Worm (Caenorhabditis elegans) whole organism, late embryonic: ENCODE measurements around the gene C04C11.25.

Experiments used
- C08G9.2 ChIP-seq: sonication (generic microtip); optimal IDR thresholded peaks from 2 replicates; lab custom pipeline; 2016; ENCODE audit warnings: mild to moderate bottlenecking, missing genetic modification characterization, moderate library complexity, missing compliant biosample characterization
- F13H6.1 ChIP-seq: sonication (generic microtip); optimal IDR thresholded peaks from 2 replicates; lab custom pipeline; 2016; ENCODE audit warnings: missing genetic modification characterization, missing compliant biosample characterization
- K09A11.1 ChIP-seq: sonication (generic microtip); optimal IDR thresholded peaks from 2 replicates; lab custom pipeline; 2017; ENCODE audit warnings: antibody characterized with exemption, mild to moderate bottlenecking, missing genetic modification characterization, missing compliant biosample characterization; ENCODE audit not compliant: insufficient read depth
- Y22D7AL.16 ChIP-seq: sonication (generic microtip); optimal IDR thresholded peaks from 2 replicates; lab custom pipeline; 2016; ENCODE audit warnings: missing genetic modification characterization, missing compliant biosample characterization
- ceh-14 ChIP-seq: sonication (generic microtip); optimal IDR thresholded peaks from 2 replicates; lab custom pipeline; 2016; ENCODE audit warnings: missing genotype, missing genetic modification characterization, missing compliant biosample characterization
- ceh-18 ChIP-seq: sonication (generic microtip); optimal IDR thresholded peaks from 2 replicates; lab custom pipeline; 2016; ENCODE audit warnings: missing genetic modification characterization, missing compliant biosample characterization
- ceh-19 ChIP-seq: fragments of 200-800 bp; sonication (Bioruptor generic); optimal IDR thresholded peaks from 2 replicates; lab custom pipeline; 2018; ENCODE audit warnings: mild to moderate bottlenecking, missing genetic modification characterization, missing compliant biosample characterization
- ceh-2 ChIP-seq: sonication (generic microtip); optimal IDR thresholded peaks from 2 replicates; lab custom pipeline; 2016; ENCODE audit warnings: missing genotype, missing genetic modification characterization, missing compliant biosample characterization
- ceh-22 ChIP-seq: sonication (generic microtip); optimal IDR thresholded peaks from 2 replicates; lab custom pipeline; 2017; ENCODE audit warnings: missing biosample characterization, missing genetic modification characterization
- ceh-30 ChIP-seq: fragments of 150-350 bp; optimal IDR thresholded peaks from 2 replicates; lab custom pipeline; 2014; ENCODE audit warnings: missing biosample characterization, missing genetic modification characterization
- ceh-34 ChIP-seq: sonication (generic microtip); optimal IDR thresholded peaks from 2 replicates; lab custom pipeline; 2016; ENCODE audit warnings: mild to moderate bottlenecking, missing genetic modification characterization, missing compliant biosample characterization
- ceh-48 ChIP-seq: sonication (generic microtip); optimal IDR thresholded peaks from 2 replicates; lab custom pipeline; 2016; ENCODE audit warnings: missing genetic modification characterization, inconsistent platforms, missing compliant biosample characterization
- ceh-6 ChIP-seq: fragments of 200-800 bp; sonication (Bioruptor generic); optimal IDR thresholded peaks from 2 replicates; lab custom pipeline; 2018; ENCODE audit warnings: mild to moderate bottlenecking, missing genetic modification characterization, missing compliant biosample characterization
- dmd-4 ChIP-seq: sonication (generic microtip); optimal IDR thresholded peaks from 2 replicates; lab custom pipeline; 2016; ENCODE audit warnings: borderline replicate concordance, missing genetic modification characterization, missing compliant biosample characterization
- dve-1 ChIP-seq: sonication (generic microtip); optimal IDR thresholded peaks from 2 replicates; lab custom pipeline; 2017; ENCODE audit warnings: antibody characterized with exemption, mild to moderate bottlenecking, missing genetic modification characterization, missing compliant biosample characterization
- elt-2 ChIP-seq: sonication (generic microtip); optimal IDR thresholded peaks from 2 replicates; lab custom pipeline; 2016; ENCODE audit warnings: missing genetic modification reagents, missing genetic modification characterization, missing compliant biosample characterization
- elt-4 ChIP-seq: sonication (generic microtip); optimal IDR thresholded peaks from 2 replicates; lab custom pipeline; 2016; ENCODE audit warnings: missing genetic modification characterization, missing compliant biosample characterization
- ets-4 ChIP-seq: sonication (generic microtip); optimal IDR thresholded peaks from 2 replicates; lab custom pipeline; 2016; ENCODE audit warnings: missing genetic modification characterization, missing compliant biosample characterization
- eyg-1 ChIP-seq: sonication (generic microtip); optimal IDR thresholded peaks from 2 replicates; lab custom pipeline; 2016; ENCODE audit warnings: missing genotype, missing genetic modification characterization, missing compliant biosample characterization
- fax-1 ChIP-seq: sonication (generic microtip); optimal IDR thresholded peaks from 2 replicates; lab custom pipeline; 2016; ENCODE audit warnings: missing genotype, missing genetic modification characterization, missing compliant biosample characterization
- fkh-10 ChIP-seq: fragments of 150-350 bp; optimal IDR thresholded peaks from 2 replicates; lab custom pipeline; 2014; ENCODE audit warnings: missing biosample characterization, missing genetic modification reagents, missing genetic modification characterization
- hlh-13 ChIP-seq: fragments of 200-800 bp; sonication (Bioruptor generic); optimal IDR thresholded peaks from 2 replicates; lab custom pipeline; 2018; ENCODE audit warnings: mild to moderate bottlenecking, missing genetic modification characterization, missing compliant biosample characterization
- hlh-30 ChIP-seq: sonication (generic microtip); optimal IDR thresholded peaks from 2 replicates; lab custom pipeline; 2017; ENCODE audit warnings: antibody characterized with exemption, missing genetic modification characterization, missing compliant biosample characterization; ENCODE audit not compliant: insufficient read depth
- hlh-6 ChIP-seq: sonication (generic microtip); optimal IDR thresholded peaks from 2 replicates; lab custom pipeline; 2016; ENCODE audit warnings: missing genotype, missing genetic modification characterization, missing compliant biosample characterization
- madf-2 ChIP-seq: sonication (generic microtip); optimal IDR thresholded peaks from 2 replicates; lab custom pipeline; 2017; ENCODE audit warnings: missing genetic modification characterization, missing compliant biosample characterization
- mec-3 ChIP-seq: sonication (generic microtip); optimal IDR thresholded peaks from 2 replicates; lab custom pipeline; 2016; ENCODE audit warnings: borderline replicate concordance, missing genetic modification characterization, missing compliant biosample characterization
- odd-2 ChIP-seq: sonication (generic microtip); optimal IDR thresholded peaks from 2 replicates; lab custom pipeline; 2017; ENCODE audit warnings: antibody characterized with exemption, mild to moderate bottlenecking, missing genetic modification characterization, missing compliant biosample characterization
- pag-3 ChIP-seq: sonication (generic microtip); optimal IDR thresholded peaks from 2 replicates; lab custom pipeline; 2016; ENCODE audit warnings: missing compliant biosample characterization, missing genetic modification characterization, borderline replicate concordance
- pax-1 ChIP-seq: fragments of 150-350 bp; optimal IDR thresholded peaks from 2 replicates; lab custom pipeline; 2014; ENCODE audit warnings: missing biosample characterization, missing genetic modification characterization
- pha-4 ChIP-seq: fragments of 150-350 bp; optimal IDR thresholded peaks from 2 replicates; lab custom pipeline; 2018; ENCODE audit warnings: missing biosample characterization, missing genetic modification reagents, missing genetic modification characterization
- pqm-1 ChIP-seq: sonication (generic microtip); optimal IDR thresholded peaks from 2 replicates; lab custom pipeline; 2016; ENCODE audit warnings: missing genetic modification characterization, missing compliant biosample characterization
- pros-1 ChIP-seq: fragments of 150-350 bp; optimal IDR thresholded peaks from 2 replicates; lab custom pipeline; 2014; ENCODE audit warnings: missing biosample characterization, missing genetic modification reagents, missing genetic modification characterization
- ref-2 ChIP-seq: sonication (generic microtip); optimal IDR thresholded peaks from 2 replicates; lab custom pipeline; 2016; ENCODE audit warnings: missing genetic modification characterization, missing compliant biosample characterization
- rnt-1 ChIP-seq: sonication (generic microtip); optimal IDR thresholded peaks from 2 replicates; lab custom pipeline; 2016; ENCODE audit warnings: missing genetic modification characterization, missing compliant biosample characterization
- sox-2 ChIP-seq: fragments of 200-800 bp; sonication (Bioruptor generic); IDR thresholded peaks from 2 replicates; pipeline ENCODE4 v1.3.6; 2022; ENCODE audit warnings: missing genetic modification reagents, missing genetic modification characterization, missing compliant biosample characterization
- sox-4 ChIP-seq: sonication (generic microtip); optimal IDR thresholded peaks from 2 replicates; lab custom pipeline; 2017; ENCODE audit warnings: mild to moderate bottlenecking, missing genetic modification characterization, inconsistent platforms, missing compliant biosample characterization
- syd-9 ChIP-seq: sonication (generic microtip); optimal IDR thresholded peaks from 2 replicates; lab custom pipeline; 2016; ENCODE audit warnings: mild to moderate bottlenecking, missing genetic modification characterization, moderate library complexity, missing compliant biosample characterization
- tbx-2 ChIP-seq: sonication (generic microtip); optimal IDR thresholded peaks from 2 replicates; lab custom pipeline; 2016; ENCODE audit warnings: missing genetic modification characterization, missing compliant biosample characterization
- ttx-3 ChIP-seq: sonication (generic microtip); optimal IDR thresholded peaks from 2 replicates; lab custom pipeline; 2016; ENCODE audit warnings: missing genetic modification reagents, missing genetic modification characterization, missing compliant biosample characterization
- unc-42 ChIP-seq: sonication (generic microtip); optimal IDR thresholded peaks from 2 replicates; lab custom pipeline; 2016; ENCODE audit warnings: missing genotype, missing genetic modification characterization, missing compliant biosample characterization
- unc-55 ChIP-seq: sonication (generic microtip); optimal IDR thresholded peaks from 2 replicates; lab custom pipeline; 2017; ENCODE audit warnings: missing biosample characterization, missing genetic modification reagents, missing genetic modification characterization
- unc-86 ChIP-seq: sonication (generic microtip); optimal IDR thresholded peaks from 2 replicates; lab custom pipeline; 2016; ENCODE audit warnings: missing genetic modification characterization, missing compliant biosample characterization
- ztf-16 ChIP-seq: sonication (generic microtip); optimal IDR thresholded peaks from 2 replicates; lab custom pipeline; 2017; ENCODE audit warnings: missing genetic modification characterization, missing compliant biosample characterization

Gene C04C11.25

ce11 chrX:14030524-14030923, 15.3 kb upstream of the C04C11.25 start:
- no peak for TF ChIP-seq ceh-48
- no peak for TF ChIP-seq hlh-6 (tag; lab: Kevin White, UChicago)
- no peak for TF ChIP-seq ceh-19 (GFP tag; lab: Kevin White, UChicago)
- TF ChIP-seq ref-2 (tag; lab: Kevin White, UChicago): no peak
- no peak for TF ChIP-seq pqm-1 (tag; lab: Kevin White, UChicago)
- TF ChIP-seq pha-4 (tag; lab: Kevin White, UChicago): no peak
- no peak for TF ChIP-seq unc-42
- no peak for TF ChIP-seq ceh-30 (tag; lab: Kevin White, UChicago)
- no peak for TF ChIP-seq fkh-10 (GFP tag; lab: Kevin White, UChicago)
- TF ChIP-seq hlh-13 (GFP tag; lab: Kevin White, UChicago): no peak
- TF ChIP-seq sox-2 (GFP tag; lab: Robert Waterston, UW): no peak
- no peak for TF ChIP-seq K09A11.1 (tag; lab: Kevin White, UChicago)
- TF ChIP-seq pag-3 (tag; lab: Kevin White, UChicago): no peak
- TF ChIP-seq unc-86 (tag; lab: Kevin White, UChicago): no peak
- no peak for TF ChIP-seq fax-1
- no peak for TF ChIP-seq dmd-4
- no peak for TF ChIP-seq C08G9.2 (tag; lab: Kevin White, UChicago)
- no peak for TF ChIP-seq ets-4
- no peak for TF ChIP-seq ceh-6 (GFP tag; lab: Kevin White, UChicago)
- TF ChIP-seq, all 69 proteins: peak for 0

DNA sequence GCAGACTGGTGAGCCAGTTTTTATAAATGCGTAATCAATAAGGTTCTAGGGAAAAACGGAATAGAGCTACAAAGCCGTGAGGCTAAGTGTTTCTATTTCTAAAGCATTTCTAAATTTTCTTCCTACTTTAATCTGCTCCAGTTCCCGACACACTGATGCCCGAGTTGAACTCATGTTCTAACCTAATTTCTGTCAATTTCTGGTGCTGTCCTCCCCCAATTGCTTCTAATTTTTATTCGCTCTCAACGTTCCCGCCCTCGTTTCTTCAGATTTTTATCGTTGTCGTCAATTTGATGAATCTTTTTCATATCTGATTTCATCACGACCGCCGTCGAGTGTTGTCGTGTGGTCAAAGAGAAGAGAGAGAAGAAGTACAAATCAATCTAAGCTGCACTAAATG, 14.6 kb upstream of the C04C11.25 start:
- TF ChIP-seq ztf-16 (no peak), unc-42 (peak; percentile 64)

ce11 chrX:14029392-14029791, 14.1 kb upstream of the C04C11.25 start:
- TF ChIP-seq rnt-1 (tag; lab: Kevin White, UChicago) (no peak), pha-4 (tag; lab: Kevin White, UChicago) (no peak), elt-2 (tag; lab: Kevin White, UChicago) (no peak), madf-2 (tag; lab: Kevin White, UChicago) (no peak), pros-1 (no peak), pax-1 (tag; lab: Kevin White, UChicago) (no peak), hlh-30 (tag; lab: Kevin White, UChicago) (no peak), ceh-34 (tag; lab: Kevin White, UChicago) (no peak), ceh-2 (tag; lab: Kevin White, UChicago) (no peak), elt-4 (no peak), dve-1 (tag; lab: Kevin White, UChicago) (no peak), Y22D7AL.16 (tag; lab: Kevin White, UChicago) (no peak)
- TF ChIP-seq, all 69 proteins: peak for 0

ce11 chrX:14028492-14028891, 13.2 kb upstream of the C04C11.25 start:
- TF ChIP-seq dmd-4 (no peak), syd-9 (tag; lab: Kevin White, UChicago) (no peak), pax-1 (tag; lab: Kevin White, UChicago) (no peak), unc-55 (GFP tag; lab: Kevin White, UChicago) (no peak), sox-4 (tag; lab: Kevin White, UChicago) (no peak), unc-42 (peak; percentile 66), mec-3 (tag; lab: Kevin White, UChicago) (no peak), tbx-2 (tag; lab: Kevin White, UChicago) (peak; percentile 23), ceh-18 (tag; lab: Kevin White, UChicago) (no peak), odd-2 (no peak), F13H6.1 (no peak), eyg-1 (tag; lab: Kevin White, UChicago) (no peak), ceh-22 (tag; lab: Kevin White, UChicago) (no peak), ttx-3 (no peak), ceh-14 (tag; lab: Kevin White, UChicago) (peak; percentile 60)
